Worm (Caenorhabditis elegans) whole organism, L1 larva: ENCODE data around the gene smap-1.

Experiments used
- C34B4.2 ChIP-seq: sonication (generic microtip); optimal IDR thresholded peaks from 2 replicates; lab custom pipeline; 2017; ENCODE audit warnings: mild to moderate bottlenecking, missing genetic modification characterization, missing compliant biosample characterization
- aha-1 ChIP-seq: fragments of 150-350 bp; optimal IDR thresholded peaks from 2 replicates; lab custom pipeline; 2014; ENCODE audit warnings: missing biosample characterization, missing genetic modification characterization
- alr-1 ChIP-seq: fragments of 200-800 bp; sonication (Bioruptor generic); optimal IDR thresholded peaks from 2 replicates; lab custom pipeline; 2018; ENCODE audit warnings: borderline replicate concordance, mild to moderate bottlenecking, missing genetic modification characterization, missing compliant biosample characterization
- aly-2 ChIP-seq: fragments of 150-350 bp; optimal IDR thresholded peaks from 2 replicates; lab custom pipeline; 2014; ENCODE audit warnings: missing biosample characterization, missing genetic modification characterization
- ama-1 ChIP-seq: fragments of 150-350 bp; optimal IDR thresholded peaks from 2 replicates; lab custom pipeline; 2014
- ceh-63 ChIP-seq: fragments of 200-800 bp; sonication (Bioruptor generic); optimal IDR thresholded peaks from 2 replicates; lab custom pipeline; 2018; ENCODE audit warnings: mild to moderate bottlenecking, missing genetic modification characterization, missing compliant biosample characterization
- ceh-82 ChIP-seq, 3 experiments: fragments of 150-350 bp in 1 of 3; sonication (generic microtip) in 2 of 3; optimal IDR thresholded peaks; 2 replicates each; lab custom pipeline; 2014 to 2017; ENCODE audit warnings: missing biosample characterization in 3 of 3, missing genetic modification characterization in 3 of 3
- ceh-88 ChIP-seq: fragments of 200-800 bp; sonication (Bioruptor generic); IDR thresholded peaks from 2 replicates; pipeline ENCODE4 v1.3.6; 2022; ENCODE audit warnings: missing genetic modification characterization, missing compliant biosample characterization
- ceh-90 ChIP-seq: sonication (generic microtip); optimal IDR thresholded peaks from 2 replicates; lab custom pipeline; 2016; ENCODE audit warnings: missing genetic modification characterization, missing compliant biosample characterization
- ces-1 ChIP-seq: fragments of 150-350 bp; optimal IDR thresholded peaks from 2 replicates; lab custom pipeline; 2014; ENCODE audit warnings: missing biosample characterization, missing genetic modification reagents, missing genetic modification characterization
- dpl-1 ChIP-seq, 3 experiments: fragments of 150-350 bp in 2 of 3; sonication (generic microtip) in 1 of 3; optimal IDR thresholded peaks; 2 replicates each; lab custom pipeline; 2014 to 2017; ENCODE audit warnings: missing biosample characterization in 3 of 3, missing genetic modification characterization in 3 of 3, missing genetic modification reagents in 3 of 3
- dsc-1 ChIP-seq: sonication (generic microtip); optimal IDR thresholded peaks from 2 replicates; lab custom pipeline; 2016; ENCODE audit warnings: mild to moderate bottlenecking, missing genetic modification characterization, missing compliant biosample characterization
- efl-1 ChIP-seq, 4 experiments: fragments of 150-350 bp; optimal IDR thresholded peaks in 3 of 4; peaks in 1 of 4; 1 replicate in 1 of 4; 2 replicates in 3 of 4; lab custom pipeline; 2014; ENCODE audit warnings: missing biosample characterization in 2 of 4, missing genetic modification characterization in 2 of 4, missing genetic modification reagents in 2 of 4
- egl-13 ChIP-seq: sonication (generic microtip); optimal IDR thresholded peaks from 2 replicates; lab custom pipeline; 2016; ENCODE audit warnings: missing genotype, missing genetic modification reagents, missing genetic modification characterization, missing compliant biosample characterization
- elt-2 ChIP-seq: sonication (generic microtip); optimal IDR thresholded peaks from 2 replicates; lab custom pipeline; 2016; ENCODE audit warnings: missing genetic modification characterization, mild to moderate bottlenecking, inconsistent platforms, missing compliant biosample characterization, missing genetic modification reagents
- fkh-8 ChIP-seq: sonication (generic microtip); optimal IDR thresholded peaks from 2 replicates; lab custom pipeline; 2016; ENCODE audit warnings: mild to moderate bottlenecking, missing genetic modification characterization, missing compliant biosample characterization
- fos-1 ChIP-seq: fragments of 150-350 bp; optimal IDR thresholded peaks from 2 replicates; lab custom pipeline; 2014; ENCODE audit warnings: missing biosample characterization, missing genetic modification characterization
- hlh-17 ChIP-seq: fragments of 200-800 bp; sonication (Bioruptor generic); optimal IDR thresholded peaks from 2 replicates; lab custom pipeline; 2018; ENCODE audit warnings: missing genetic modification characterization, mild to moderate bottlenecking, missing compliant biosample characterization, moderate library complexity, borderline replicate concordance
- hlh-4 ChIP-seq: sonication (generic microtip); optimal IDR thresholded peaks from 2 replicates; lab custom pipeline; 2016; ENCODE audit warnings: mild to moderate bottlenecking, missing genetic modification characterization, missing compliant biosample characterization
- hpl-2 ChIP-seq: fragments of 150-350 bp; optimal IDR thresholded peaks from 2 replicates; lab custom pipeline; 2014; ENCODE audit warnings: missing biosample characterization, missing genetic modification reagents, missing genetic modification characterization
- irx-1 ChIP-seq: sonication (generic microtip); optimal IDR thresholded peaks from 2 replicates; lab custom pipeline; 2016; ENCODE audit warnings: missing genetic modification characterization, missing compliant biosample characterization
- lin-13 ChIP-seq: fragments of 150-350 bp; optimal IDR thresholded peaks from 2 replicates; lab custom pipeline; 2014; ENCODE audit warnings: missing biosample characterization, missing genetic modification reagents, missing genetic modification characterization
- lin-15B ChIP-seq: fragments of 150-350 bp; sonication (generic microtip); optimal IDR thresholded peaks from 3 replicates; lab custom pipeline; 2014; ENCODE audit warnings: missing biosample characterization, missing genetic modification characterization
- lin-35 ChIP-seq, 2 experiments: fragments of 150-350 bp; optimal IDR thresholded peaks; 2 replicates each; lab custom pipeline; 2014; ENCODE audit warnings: missing biosample characterization in 2 of 2, missing genetic modification characterization in 2 of 2, missing genetic modification reagents in 2 of 2
- lin-39 ChIP-seq: fragments of 150-350 bp; optimal IDR thresholded peaks from 2 replicates; lab custom pipeline; 2014; ENCODE audit warnings: missing biosample characterization, missing genetic modification reagents, missing genetic modification characterization
- lir-3 ChIP-seq: sonication (generic microtip); optimal IDR thresholded peaks from 2 replicates; lab custom pipeline; 2016; ENCODE audit warnings: mild to moderate bottlenecking, missing genetic modification characterization, moderate library complexity, missing compliant biosample characterization; ENCODE audit not compliant: poor library complexity
- mab-9 ChIP-seq: fragments of 200-800 bp; sonication (Bioruptor generic); IDR thresholded peaks from 2 replicates; pipeline ENCODE4 v1.3.6; 2022; ENCODE audit warnings: missing genetic modification reagents, missing genetic modification characterization, missing compliant biosample characterization
- mef-2 ChIP-seq: fragments of 150-350 bp; optimal IDR thresholded peaks from 2 replicates; lab custom pipeline; 2014; ENCODE audit warnings: missing biosample characterization, missing genetic modification characterization
- nhr-11 ChIP-seq: fragments of 150-350 bp; optimal IDR thresholded peaks from 2 replicates; lab custom pipeline; 2014; ENCODE audit warnings: missing biosample characterization, missing genetic modification characterization
- nhr-237 ChIP-seq: fragments of 150-350 bp; optimal IDR thresholded peaks from 2 replicates; lab custom pipeline; 2014; ENCODE audit warnings: missing biosample characterization, missing genetic modification characterization
- nhr-28 ChIP-seq: fragments of 150-350 bp; optimal IDR thresholded peaks from 2 replicates; lab custom pipeline; 2014; ENCODE audit warnings: missing biosample characterization, missing genetic modification characterization
- nhr-47 ChIP-seq: sonication (generic microtip); optimal IDR thresholded peaks from 2 replicates; lab custom pipeline; 2016; ENCODE audit warnings: mild to moderate bottlenecking, missing genetic modification characterization, moderate library complexity, missing compliant biosample characterization
- nhr-71 ChIP-seq: sonication (generic microtip); optimal IDR thresholded peaks from 2 replicates; lab custom pipeline; 2016; ENCODE audit warnings: mild to moderate bottlenecking, missing genetic modification characterization, moderate library complexity, missing compliant biosample characterization
- nhr-76 ChIP-seq: sonication (generic microtip); optimal IDR thresholded peaks from 2 replicates; lab custom pipeline; 2017; ENCODE audit warnings: missing biosample characterization, missing genetic modification characterization
- nhr-84 ChIP-seq: sonication (generic microtip); optimal IDR thresholded peaks from 2 replicates; lab custom pipeline; 2017; ENCODE audit warnings: missing biosample characterization, missing genetic modification characterization
- nhr-90 ChIP-seq: sonication (generic microtip); optimal IDR thresholded peaks from 2 replicates; lab custom pipeline; 2016; ENCODE audit warnings: mild to moderate bottlenecking, missing genetic modification characterization, missing compliant biosample characterization; ENCODE audit not compliant: poor library complexity
- pax-3 ChIP-seq: fragments of 200-800 bp; sonication (Bioruptor generic); optimal IDR thresholded peaks from 2 replicates; lab custom pipeline; 2018; ENCODE audit warnings: mild to moderate bottlenecking, missing genetic modification characterization, moderate library complexity, missing compliant biosample characterization
- snpc-4 ChIP-seq: fragments of 150-350 bp; optimal IDR thresholded peaks from 2 replicates; lab custom pipeline; 2014; ENCODE audit warnings: missing biosample characterization, missing genetic modification characterization
- snu-23 ChIP-seq: sonication (generic microtip); optimal IDR thresholded peaks from 2 replicates; lab custom pipeline; 2016; ENCODE audit warnings: missing genetic modification characterization, missing compliant biosample characterization
- sox-4 ChIP-seq: sonication (generic microtip); optimal IDR thresholded peaks from 2 replicates; lab custom pipeline; 2016; ENCODE audit warnings: missing genetic modification characterization, missing compliant biosample characterization
- sup-37 ChIP-seq: fragments of 200-800 bp; sonication (Bioruptor generic); optimal IDR thresholded peaks from 2 replicates; lab custom pipeline; 2018; ENCODE audit warnings: mild to moderate bottlenecking, missing genetic modification characterization, missing compliant biosample characterization
- swsn-7 ChIP-seq: sonication (generic microtip); optimal IDR thresholded peaks from 2 replicates; lab custom pipeline; 2016; ENCODE audit warnings: missing genetic modification characterization, missing compliant biosample characterization
- unc-130 ChIP-seq: fragments of 150-350 bp; optimal IDR thresholded peaks from 2 replicates; lab custom pipeline; 2017; ENCODE audit warnings: missing biosample characterization, missing genetic modification characterization, inconsistent platforms
- unc-86 ChIP-seq: sonication (generic microtip); optimal IDR thresholded peaks from 2 replicates; lab custom pipeline; 2016; ENCODE audit warnings: missing genetic modification characterization, missing compliant biosample characterization
- unc-98 ChIP-seq: fragments of 200-800 bp; sonication (Bioruptor generic); IDR thresholded peaks from 2 replicates; pipeline ENCODE4 v1.3.6; 2022; ENCODE audit warnings: missing genetic modification characterization, missing compliant biosample characterization
- vab-15 ChIP-seq: sonication (generic microtip); optimal IDR thresholded peaks from 2 replicates; lab custom pipeline; 2017; ENCODE audit warnings: missing genotype, mild to moderate bottlenecking, missing genetic modification characterization, missing compliant biosample characterization
- ztf-4 ChIP-seq: fragments of 150-350 bp; optimal IDR thresholded peaks from 2 replicates; lab custom pipeline; 2014; ENCODE audit warnings: missing biosample characterization, missing genetic modification characterization

The smap-1 gene

ce11 chrIII:10730510-10730909 lies 9.1 kb downstream of the smap-1 start, which contains the start of gene tat-3:
TSS of gene tat-3 (minus strand) at chrIII:10730705.
- TF ChIP-seq snpc-4 = no peak
- TF ChIP-seq fkh-8 (tag; lab: Kevin White, UChicago) = no peak
- TF ChIP-seq, all 84 proteins: peak for 0

- TF ChIP-seq efl-1 (optimal IDR thresholded peaks at IDR 0.05; lab: Kevin White, UChicago) = peak; percentile 33 to 37
- peak; percentile 72 to 88 for TF ChIP-seq efl-1 (GFP tag; optimal IDR thresholded peaks at IDR 0.05 in 1 of 2; lab: Kevin White, UChicago)
- TF ChIP-seq nhr-237 (tag; lab: Kevin White, UChicago) = no peak
- TF ChIP-seq fkh-8 (tag; lab: Kevin White, UChicago) = no peak
- peak; percentile 3 to 27 for TF ChIP-seq lin-35 (GFP tag; optimal IDR thresholded peaks at IDR 0.05; lab: Kevin White, UChicago)
- TF ChIP-seq dpl-1 (GFP tag; optimal IDR thresholded peaks at IDR 0.05; lab: Kevin White, UChicago) = peak in 2 of 3 experiments; percentile 36 to 66
- TF ChIP-seq nhr-47 (tag; lab: Kevin White, UChicago) = no peak
- TF ChIP-seq unc-86 = no peak
- no peak for TF ChIP-seq lin-15B (tag; lab: Kevin White, UChicago)
- TF ChIP-seq swsn-7 (tag; lab: Kevin White, UChicago) = no peak
Measured at ce11 chrIII:10721056-10721455, 18.5 kb downstream of the smap-1 start.

ce11 chrIII:10720170-10720569 lies 19.4 kb downstream of the smap-1 start:
- no peak for TF ChIP-seq ama-1 (lab: Kevin White, UChicago)
- no peak for TF ChIP-seq nhr-84 (tag; lab: Kevin White, UChicago)
- peak; percentile 33 for TF ChIP-seq egl-13 (tag; lab: Kevin White, UChicago)
- no peak for TF ChIP-seq aly-2 (tag; lab: Kevin White, UChicago)
- TF ChIP-seq hpl-2 (GFP tag; lab: Kevin White, UChicago) = no peak
- peak; percentile 54 for TF ChIP-seq irx-1 (tag; lab: Kevin White, UChicago)
- TF ChIP-seq nhr-11 (tag; lab: Kevin White, UChicago) = peak; percentile 78
- peak; percentile 64 for TF ChIP-seq unc-130 (tag; lab: Kevin White, UChicago)
- TF ChIP-seq hlh-17 (GFP tag; lab: Kevin White, UChicago) = no peak
- peak; percentile 97 for TF ChIP-seq nhr-71 (tag; lab: Kevin White, UChicago)
- TF ChIP-seq C34B4.2 (tag; lab: Kevin White, UChicago) = peak; percentile 92
- TF ChIP-seq fkh-8 (tag; lab: Kevin White, UChicago) = peak; percentile 88
- peak; percentile 95 for TF ChIP-seq snu-23 (GFP tag; lab: Kevin White, UChicago)
- peak; percentile 81 for TF ChIP-seq nhr-90
- TF ChIP-seq lir-3 (tag; lab: Kevin White, UChicago) = peak; percentile 59
- TF ChIP-seq nhr-28 = no peak
- peak; percentile 62; the same call in 1 of the 2 replicates for TF ChIP-seq unc-98 (GFP tag; lab: Robert Waterston, UW)
- TF ChIP-seq ces-1 (GFP tag; lab: Kevin White, UChicago) = no peak
- no peak for TF ChIP-seq hlh-4 (tag; lab: Kevin White, UChicago)
- peak; percentile 76 to 87 for TF ChIP-seq efl-1 (optimal IDR thresholded peaks at IDR 0.05; lab: Kevin White, UChicago)
- TF ChIP-seq efl-1 (GFP tag; optimal IDR thresholded peaks at IDR 0.05 in 1 of 2; lab: Kevin White, UChicago) = peak; percentile 70 to 94
- TF ChIP-seq lin-39 (tag; lab: Kevin White, UChicago) = peak; percentile 70
- peak; percentile 67 for TF ChIP-seq mab-9 (GFP tag; lab: Robert Waterston, UW)
- peak; percentile 21 for TF ChIP-seq aha-1 (tag; lab: Kevin White, UChicago)
- no peak for TF ChIP-seq alr-1 (tag; lab: Kevin White, UChicago)
- TF ChIP-seq ceh-88 (GFP tag; lab: Robert Waterston, UW) = no peak; the same call in 1 of the 2 replicates
- peak; percentile 82 for TF ChIP-seq ztf-4 (tag; lab: Kevin White, UChicago)
- no peak for TF ChIP-seq ceh-63 (GFP tag; lab: Kevin White, UChicago)
- peak; percentile 76 for TF ChIP-seq fos-1
- peak; percentile 79 to 89 (median 83) for TF ChIP-seq ceh-82 (tag; optimal IDR thresholded peaks at IDR 0.05; lab: Kevin White, UChicago)
- TF ChIP-seq lin-15B (tag; lab: Kevin White, UChicago) = peak; percentile 38
- TF ChIP-seq lin-13 (GFP tag; lab: Kevin White, UChicago) = peak; percentile 74
- peak; percentile 37 for TF ChIP-seq sup-37
- TF ChIP-seq sox-4 (tag; lab: Kevin White, UChicago) = no peak
- peak; percentile 79 for TF ChIP-seq elt-2 (tag; lab: Kevin White, UChicago)
- TF ChIP-seq mef-2 (tag; lab: Kevin White, UChicago) = peak; percentile 5
- TF ChIP-seq dsc-1 (tag; lab: Kevin White, UChicago) = peak; percentile 84
- no peak for TF ChIP-seq ceh-90 (tag; lab: Kevin White, UChicago)
- TF ChIP-seq nhr-76 (tag; lab: Kevin White, UChicago) = peak; percentile 50
- TF ChIP-seq pax-3 (tag; lab: Kevin White, UChicago) = peak; percentile 75
- TF ChIP-seq vab-15 (tag; lab: Kevin White, UChicago) = no peak
